Worm (Caenorhabditis elegans) whole organism, L1 larva: Measurements from ENCODE around the gene irld-55.
A peak's percentile ranks its signal among the peaks of the same experiment; 100 is the strongest.

Source experiments
- C16A3.4 ChIP-seq: fragments of 150-350 bp; optimal IDR thresholded peaks from 2 replicates; lab custom pipeline; 2014; ENCODE audit warnings: missing biosample characterization, missing genetic modification characterization
- C34B4.2 ChIP-seq: sonication (generic microtip); optimal IDR thresholded peaks from 2 replicates; lab custom pipeline; 2017; ENCODE audit warnings: mild to moderate bottlenecking, missing genetic modification characterization, missing compliant biosample characterization
- F16B12.6 ChIP-seq: fragments of 150-350 bp; optimal IDR thresholded peaks from 2 replicates; lab custom pipeline; 2014; ENCODE audit warnings: missing biosample characterization, missing genetic modification characterization
- Y116A8C.19 ChIP-seq: sonication (generic microtip); optimal IDR thresholded peaks from 2 replicates; lab custom pipeline; 2016; ENCODE audit warnings: missing compliant biosample characterization, missing genetic modification characterization, borderline replicate concordance
- alr-1 ChIP-seq: fragments of 200-800 bp; sonication (Bioruptor generic); optimal IDR thresholded peaks from 2 replicates; lab custom pipeline; 2018; ENCODE audit warnings: borderline replicate concordance, mild to moderate bottlenecking, missing genetic modification characterization, missing compliant biosample characterization
- ama-1 ChIP-seq: fragments of 150-350 bp; optimal IDR thresholded peaks from 2 replicates; lab custom pipeline; 2014
- blmp-1 ChIP-seq: fragments of 150-350 bp; optimal IDR thresholded peaks from 2 replicates; lab custom pipeline; 2014; ENCODE audit warnings: missing biosample characterization, missing genetic modification characterization
- ceh-63 ChIP-seq: fragments of 200-800 bp; sonication (Bioruptor generic); optimal IDR thresholded peaks from 2 replicates; lab custom pipeline; 2018; ENCODE audit warnings: mild to moderate bottlenecking, missing genetic modification characterization, missing compliant biosample characterization
- ces-1 ChIP-seq: fragments of 150-350 bp; optimal IDR thresholded peaks from 2 replicates; lab custom pipeline; 2014; ENCODE audit warnings: missing biosample characterization, missing genetic modification reagents, missing genetic modification characterization
- dsc-1 ChIP-seq: sonication (generic microtip); optimal IDR thresholded peaks from 2 replicates; lab custom pipeline; 2016; ENCODE audit warnings: mild to moderate bottlenecking, missing genetic modification characterization, missing compliant biosample characterization
- efl-3 ChIP-seq: fragments of 200-800 bp; sonication (Bioruptor generic); optimal IDR thresholded peaks from 2 replicates; lab custom pipeline; 2018; ENCODE audit warnings: mild to moderate bottlenecking, missing genetic modification characterization, missing compliant biosample characterization
- egl-13 ChIP-seq: sonication (generic microtip); optimal IDR thresholded peaks from 2 replicates; lab custom pipeline; 2016; ENCODE audit warnings: missing genotype, missing genetic modification reagents, missing genetic modification characterization, missing compliant biosample characterization
- egl-27 ChIP-seq, 2 experiments: fragments of 150-350 bp in 1 of 2; sonication (generic microtip); optimal IDR thresholded peaks; 3 replicates each; lab custom pipeline; 2017 to 2018; ENCODE audit warnings: missing biosample characterization in 2 of 2, missing genetic modification characterization in 2 of 2, missing genetic modification reagents in 2 of 2
- elt-3 ChIP-seq, 6 experiments: fragments of 150-350 bp in 1 of 6; sonication (generic microtip); optimal IDR thresholded peaks; 2 replicates each; lab custom pipeline; 2017 to 2018; ENCODE audit warnings: missing biosample characterization in 6 of 6, missing genetic modification characterization in 6 of 6, inconsistent platforms in 1 of 6
- ets-5 ChIP-seq: fragments of 200-800 bp; sonication (Bioruptor generic); IDR thresholded peaks from 2 replicates; pipeline ENCODE4 v1.3.6; 2022; ENCODE audit warnings: missing genetic modification characterization, missing compliant biosample characterization
- fkh-10 ChIP-seq: sonication (generic microtip); optimal IDR thresholded peaks from 2 replicates; lab custom pipeline; 2017; ENCODE audit warnings: missing biosample characterization, missing genetic modification reagents, missing genetic modification characterization
- fkh-4 ChIP-seq: sonication (generic microtip); optimal IDR thresholded peaks from 2 replicates; lab custom pipeline; 2016; ENCODE audit warnings: missing compliant biosample characterization, missing genetic modification characterization, borderline replicate concordance
- fkh-8 ChIP-seq: sonication (generic microtip); optimal IDR thresholded peaks from 2 replicates; lab custom pipeline; 2016; ENCODE audit warnings: mild to moderate bottlenecking, missing genetic modification characterization, missing compliant biosample characterization
- fos-1 ChIP-seq: fragments of 150-350 bp; optimal IDR thresholded peaks from 2 replicates; lab custom pipeline; 2014; ENCODE audit warnings: missing biosample characterization, missing genetic modification characterization
- grh-1 ChIP-seq: fragments of 200-800 bp; sonication (Bioruptor generic); IDR thresholded peaks from 2 replicates; pipeline ENCODE4 v1.3.6; 2022; ENCODE audit warnings: missing genetic modification reagents, missing genetic modification characterization, missing compliant biosample characterization
- hlh-17 ChIP-seq: fragments of 200-800 bp; sonication (Bioruptor generic); optimal IDR thresholded peaks from 2 replicates; lab custom pipeline; 2018; ENCODE audit warnings: missing genetic modification characterization, mild to moderate bottlenecking, missing compliant biosample characterization, moderate library complexity, borderline replicate concordance
- irx-1 ChIP-seq: sonication (generic microtip); optimal IDR thresholded peaks from 2 replicates; lab custom pipeline; 2016; ENCODE audit warnings: missing genetic modification characterization, missing compliant biosample characterization
- isw-1 ChIP-seq: fragments of 200-800 bp; sonication (Bioruptor generic); IDR thresholded peaks from 2 replicates; pipeline ENCODE4 v1.3.6; 2022; ENCODE audit warnings: missing genetic modification characterization, missing compliant biosample characterization
- lin-14 ChIP-seq: fragments of 200-800 bp; sonication (Bioruptor generic); optimal IDR thresholded peaks from 2 replicates; lab custom pipeline; 2018; ENCODE audit warnings: mild to moderate bottlenecking, missing genetic modification characterization, moderate library complexity, missing compliant biosample characterization
- lir-3 ChIP-seq: sonication (generic microtip); optimal IDR thresholded peaks from 2 replicates; lab custom pipeline; 2016; ENCODE audit warnings: mild to moderate bottlenecking, missing genetic modification characterization, moderate library complexity, missing compliant biosample characterization; ENCODE audit not compliant: poor library complexity
- lsy-2 ChIP-seq, 2 experiments: fragments of 150-350 bp; optimal IDR thresholded peaks; 2 replicates each; lab custom pipeline; 2014; ENCODE audit warnings: missing biosample characterization in 2 of 2, missing genetic modification characterization in 2 of 2
- mab-9 ChIP-seq: fragments of 200-800 bp; sonication (Bioruptor generic); IDR thresholded peaks from 2 replicates; pipeline ENCODE4 v1.3.6; 2022; ENCODE audit warnings: missing genetic modification reagents, missing genetic modification characterization, missing compliant biosample characterization
- mef-2 ChIP-seq: fragments of 150-350 bp; optimal IDR thresholded peaks from 2 replicates; lab custom pipeline; 2014; ENCODE audit warnings: missing biosample characterization, missing genetic modification characterization
- mep-1 ChIP-seq: fragments of 150-350 bp; optimal IDR thresholded peaks from 2 replicates; lab custom pipeline; 2014; ENCODE audit warnings: missing biosample characterization, missing genetic modification characterization
- nhr-11 ChIP-seq: fragments of 150-350 bp; optimal IDR thresholded peaks from 2 replicates; lab custom pipeline; 2014; ENCODE audit warnings: missing biosample characterization, missing genetic modification characterization
- nhr-12 ChIP-seq: sonication (generic microtip); optimal IDR thresholded peaks from 2 replicates; lab custom pipeline; 2017; ENCODE audit warnings: missing biosample characterization, missing genetic modification characterization
- nhr-19 ChIP-seq: fragments of 200-800 bp; sonication (Bioruptor generic); conservative IDR thresholded peaks from 2 replicates; pipeline ENCODE4 v1.3.6; 2022; ENCODE audit warnings: missing genetic modification characterization, missing compliant biosample characterization
- nhr-20 ChIP-seq: sonication (generic microtip); optimal IDR thresholded peaks from 2 replicates; lab custom pipeline; 2016; ENCODE audit warnings: mild to moderate bottlenecking, missing genetic modification characterization, missing compliant biosample characterization
- nhr-28 ChIP-seq: fragments of 150-350 bp; optimal IDR thresholded peaks from 2 replicates; lab custom pipeline; 2014; ENCODE audit warnings: missing biosample characterization, missing genetic modification characterization
- nhr-47 ChIP-seq: sonication (generic microtip); optimal IDR thresholded peaks from 2 replicates; lab custom pipeline; 2016; ENCODE audit warnings: mild to moderate bottlenecking, missing genetic modification characterization, moderate library complexity, missing compliant biosample characterization
- nhr-76 ChIP-seq: sonication (generic microtip); optimal IDR thresholded peaks from 2 replicates; lab custom pipeline; 2017; ENCODE audit warnings: missing biosample characterization, missing genetic modification characterization
- nhr-85 ChIP-seq: sonication (generic microtip); peaks from one replicate; lab custom pipeline; 2016; ENCODE audit warnings: missing genetic modification characterization, inconsistent platforms, missing compliant biosample characterization
- pag-3 ChIP-seq: sonication (generic microtip); optimal IDR thresholded peaks from 2 replicates; lab custom pipeline; 2017; ENCODE audit warnings: missing genetic modification characterization, mild to moderate bottlenecking, missing compliant biosample characterization, antibody characterized with exemption, borderline replicate concordance; ENCODE audit not compliant: insufficient read depth
- pqm-1 ChIP-seq: sonication (generic microtip); optimal IDR thresholded peaks from 3 replicates; lab custom pipeline; 2017; ENCODE audit warnings: missing biosample characterization, missing genetic modification characterization
- skn-1 ChIP-seq: fragments of 150-350 bp; optimal IDR thresholded peaks from 2 replicates; lab custom pipeline; 2014; ENCODE audit warnings: missing biosample characterization, missing genetic modification characterization
- snpc-4 ChIP-seq: fragments of 150-350 bp; optimal IDR thresholded peaks from 2 replicates; lab custom pipeline; 2014; ENCODE audit warnings: missing biosample characterization, missing genetic modification characterization
- snu-23 ChIP-seq: sonication (generic microtip); optimal IDR thresholded peaks from 2 replicates; lab custom pipeline; 2016; ENCODE audit warnings: missing genetic modification characterization, missing compliant biosample characterization
- sox-4 ChIP-seq: sonication (generic microtip); optimal IDR thresholded peaks from 2 replicates; lab custom pipeline; 2016; ENCODE audit warnings: missing genetic modification characterization, missing compliant biosample characterization
- swsn-7 ChIP-seq: sonication (generic microtip); optimal IDR thresholded peaks from 2 replicates; lab custom pipeline; 2016; ENCODE audit warnings: missing genetic modification characterization, missing compliant biosample characterization
- tbx-2 ChIP-seq: sonication (generic microtip); optimal IDR thresholded peaks from 2 replicates; lab custom pipeline; 2016; ENCODE audit warnings: missing genetic modification characterization, missing compliant biosample characterization
- unc-30 ChIP-seq: sonication (generic microtip); optimal IDR thresholded peaks from 2 replicates; lab custom pipeline; 2017; ENCODE audit warnings: missing biosample characterization, missing genetic modification characterization
- unc-62 ChIP-seq: fragments of 150-350 bp; optimal IDR thresholded peaks from 2 replicates; lab custom pipeline; 2014; ENCODE audit warnings: missing biosample characterization, missing genetic modification reagents, missing genetic modification characterization
- vab-15 ChIP-seq: sonication (generic microtip); optimal IDR thresholded peaks from 2 replicates; lab custom pipeline; 2017; ENCODE audit warnings: missing genotype, mild to moderate bottlenecking, missing genetic modification characterization, missing compliant biosample characterization
- ztf-11 ChIP-seq, 2 experiments: sonication (generic microtip); optimal IDR thresholded peaks; 2 replicates each; lab custom pipeline; 2016 to 2017; ENCODE audit warnings: missing genetic modification characterization in 2 of 2, missing biosample characterization in 1 of 2, missing compliant biosample characterization in 1 of 2
- ztf-4 ChIP-seq: fragments of 150-350 bp; optimal IDR thresholded peaks from 2 replicates; lab custom pipeline; 2014; ENCODE audit warnings: missing biosample characterization, missing genetic modification characterization

The irld-55 gene

ce11 chrIV:14019883-14020282, at the start of gene irld-55, which contains the start of gene irld-56:
Gene irld-55, plus strand, starts transcription at chrIV:14020198.
Gene irld-56, minus strand, starts transcription at chrIV:14019983.
- no peak for TF ChIP-seq lir-3 (tag; lab: Kevin White, UChicago)
- no peak for TF ChIP-seq fos-1 (tag; lab: Kevin White, UChicago)
- no peak for TF ChIP-seq ets-5
- no peak for TF ChIP-seq fkh-8 (tag; lab: Kevin White, UChicago)
- no peak for TF ChIP-seq isw-1
- no peak for TF ChIP-seq ceh-63 (GFP tag; lab: Kevin White, UChicago)
- TF ChIP-seq elt-3 (tag; optimal IDR thresholded peaks at IDR 0.05; lab: Kevin White, UChicago): no peak
- TF ChIP-seq lsy-2 (tag; optimal IDR thresholded peaks at IDR 0.05; lab: Kevin White, UChicago): no peak
- TF ChIP-seq nhr-12 (tag; lab: Kevin White, UChicago): no peak
- TF ChIP-seq mef-2 (tag; lab: Kevin White, UChicago): no peak
- TF ChIP-seq egl-27 (tag; optimal IDR thresholded peaks at IDR 0.05; lab: Kevin White, UChicago): no peak
- TF ChIP-seq F16B12.6 (tag; lab: Kevin White, UChicago): no peak
- no peak for TF ChIP-seq lin-14
- TF ChIP-seq ztf-4 (tag; lab: Kevin White, UChicago): no peak
- no peak for TF ChIP-seq sox-4 (tag; lab: Kevin White, UChicago)
- no peak for TF ChIP-seq irx-1 (tag; lab: Kevin White, UChicago)

ce11 chrIV:13979797-13980459, 40.1 kb upstream of the irld-55 start, which contains the start of gene dnbp-1:
Gene dnbp-1, minus strand, starts transcription at chrIV:13979847.
- TF ChIP-seq blmp-1: no peak
- peak; percentile 61 for TF ChIP-seq C16A3.4
- TF ChIP-seq mef-2 (tag; lab: Kevin White, UChicago): no peak
- no peak for TF ChIP-seq alr-1 (tag; lab: Kevin White, UChicago)
- TF ChIP-seq grh-1 (GFP tag; lab: Robert Waterston, UW): no peak
- TF ChIP-seq irx-1 (tag; lab: Kevin White, UChicago): peak; percentile 50
- no peak for TF ChIP-seq efl-3
- TF ChIP-seq unc-62 (GFP tag; lab: Kevin White, UChicago): no peak
- TF ChIP-seq mep-1 (tag; lab: Kevin White, UChicago): no peak
- peak; percentile 56 for TF ChIP-seq swsn-7 (tag; lab: Kevin White, UChicago)
- no peak for TF ChIP-seq nhr-28 (tag; lab: Kevin White, UChicago)
- 0 out of 2 replicates have a peak, but pooled peaks have one; percentile 8 for TF ChIP-seq nhr-19 (GFP tag; lab: Robert Waterston, UW)
- TF ChIP-seq snu-23: peak; percentile 72
- no peak for TF ChIP-seq ztf-11 (tag; optimal IDR thresholded peaks at IDR 0.05; lab: Kevin White, UChicago)
- TF ChIP-seq unc-30 (tag; lab: Kevin White, UChicago): no peak
- TF ChIP-seq ama-1: no peak
- no peak for TF ChIP-seq pag-3 (tag; lab: Kevin White, UChicago)
- TF ChIP-seq egl-13 (tag; lab: Kevin White, UChicago): no peak
- TF ChIP-seq nhr-76 (tag; lab: Kevin White, UChicago): no peak
- TF ChIP-seq fkh-4 (tag; lab: Kevin White, UChicago): no peak
- TF ChIP-seq nhr-11 (tag; lab: Kevin White, UChicago): no peak
- TF ChIP-seq dsc-1 (tag; lab: Kevin White, UChicago): peak; percentile 26
- no peak for TF ChIP-seq sox-4 (tag; lab: Kevin White, UChicago)
- no peak for TF ChIP-seq ets-5
- TF ChIP-seq ceh-63 (GFP tag; lab: Kevin White, UChicago): no peak
- no peak for TF ChIP-seq ces-1 (GFP tag; lab: Kevin White, UChicago)
- TF ChIP-seq snpc-4 (tag; lab: Kevin White, UChicago): peak; percentile 46
- no peak for TF ChIP-seq vab-15 (tag; lab: Kevin White, UChicago)
- TF ChIP-seq nhr-20: peak; percentile 67
- TF ChIP-seq fkh-10 (GFP tag; lab: Kevin White, UChicago): peak; percentile 74
- peak; percentile 71 for TF ChIP-seq skn-1 (tag; lab: Kevin White, UChicago)
- no peak for TF ChIP-seq lir-3 (tag; lab: Kevin White, UChicago)
- TF ChIP-seq Y116A8C.19 (tag; lab: Kevin White, UChicago): no peak
- TF ChIP-seq C34B4.2: no peak
- peak; percentile 73 for TF ChIP-seq tbx-2 (tag; lab: Kevin White, UChicago)
- no peak for TF ChIP-seq pqm-1 (tag; lab: Kevin White, UChicago)
- TF ChIP-seq nhr-47 (tag; lab: Kevin White, UChicago): peak; percentile 76
- TF ChIP-seq hlh-17: no peak
- TF ChIP-seq mab-9 (GFP tag; lab: Robert Waterston, UW): no peak
- peak; percentile 1 for TF ChIP-seq nhr-85 (tag; lab: Kevin White, UChicago)
